Fruit fly (Drosophila melanogaster) whole organism, adult: ENCODE measurements around the gene Ada2a.
A peak's percentile ranks its signal among the peaks of the same experiment; 100 is the strongest.

Experiments
- CG11617 ChIP-seq: fragments of 200-800 bp; sonication (Bioruptor generic); optimal IDR thresholded peaks from 2 replicates; lab custom pipeline; 2017; ENCODE audit warnings: mild to moderate bottlenecking, missing biosample characterization, missing genetic modification reagents, missing genetic modification characterization
- CG12768 ChIP-seq: fragments of 200-800 bp; sonication (Bioruptor generic); optimal IDR thresholded peaks from 2 replicates; lab custom pipeline; 2017; ENCODE audit warnings: missing biosample characterization, missing genetic modification characterization, mild to moderate bottlenecking, moderate library complexity, missing genetic modification reagents
- CG14711 ChIP-seq: fragments of 200-800 bp; sonication (Bioruptor generic); optimal IDR thresholded peaks from 2 replicates; lab custom pipeline; 2018; ENCODE audit warnings: missing biosample characterization, mild to moderate bottlenecking, missing genetic modification characterization, moderate library complexity
- CG1620 ChIP-seq: fragments of 200-800 bp; sonication (Bioruptor generic); optimal IDR thresholded peaks from 2 replicates; lab custom pipeline; 2016; ENCODE audit warnings: missing biosample characterization, missing genetic modification characterization
- CG33017 ChIP-seq: fragments of 200-800 bp; sonication (Bioruptor generic); optimal IDR thresholded peaks from 2 replicates; lab custom pipeline; 2018; ENCODE audit warnings: missing biosample characterization, mild to moderate bottlenecking, missing genetic modification characterization, moderate library complexity
- CG5204 ChIP-seq: fragments of 200-800 bp; sonication (Bioruptor generic); optimal IDR thresholded peaks from 2 replicates; lab custom pipeline; 2016; ENCODE audit warnings: missing biosample characterization, missing genetic modification characterization
- CG7045 ChIP-seq: fragments of 200-800 bp; sonication (Bioruptor generic); optimal IDR thresholded peaks from 2 replicates; lab custom pipeline; 2017; ENCODE audit warnings: missing biosample characterization, mild to moderate bottlenecking, missing genetic modification characterization
- CG7101 ChIP-seq: fragments of 200-800 bp; sonication (Bioruptor generic); optimal IDR thresholded peaks from 2 replicates; lab custom pipeline; 2018; ENCODE audit warnings: missing biosample characterization, mild to moderate bottlenecking, missing genetic modification characterization, moderate library complexity
- Clk ChIP-seq: fragments of 200-800 bp; sonication (Bioruptor generic); optimal IDR thresholded peaks from 2 replicates; lab custom pipeline; 2017; ENCODE audit warnings: missing biosample characterization, missing genetic modification characterization
- Crg-1 ChIP-seq: fragments of 200-800 bp; sonication (Bioruptor generic); optimal IDR thresholded peaks from 2 replicates; lab custom pipeline; 2016; ENCODE audit warnings: missing biosample characterization, missing genetic modification characterization
- Hr96 ChIP-seq: fragments of 200-800 bp; sonication (Bioruptor generic); optimal IDR thresholded peaks from 2 replicates; lab custom pipeline; 2016; ENCODE audit warnings: missing biosample characterization, missing genetic modification characterization
- Mnt ChIP-seq: fragments of 200-800 bp; sonication (Bioruptor generic); optimal IDR thresholded peaks from 2 replicates; lab custom pipeline; 2016; ENCODE audit warnings: missing biosample characterization, mild to moderate bottlenecking, missing genetic modification characterization
- bab1 ChIP-seq: fragments of 200-800 bp; sonication (Bioruptor generic); optimal IDR thresholded peaks from 3 replicates; lab custom pipeline; 2019; ENCODE audit warnings: missing biosample characterization, mild to moderate bottlenecking, missing genetic modification characterization, moderate library complexity
- cic ChIP-seq: fragments of 200-800 bp; sonication (Bioruptor generic); optimal IDR thresholded peaks from 2 replicates; lab custom pipeline; 2017; ENCODE audit warnings: missing biosample characterization, mild to moderate bottlenecking, missing genetic modification characterization, moderate library complexity
- cnc ChIP-seq, 2 experiments: fragments of >200 bp; optimal IDR thresholded peaks; 2 replicates each; lab custom pipeline; 2017
- kay ChIP-seq: fragments of 200-800 bp; sonication (Bioruptor generic); peaks from one replicate; lab custom pipeline; 2016; ENCODE audit warnings: missing biosample characterization, missing genetic modification characterization, borderline replicate concordance
- ovo ChIP-seq: fragments of 200-800 bp; sonication (Bioruptor generic); optimal IDR thresholded peaks from 2 replicates; lab custom pipeline; 2016; ENCODE audit warnings: missing biosample characterization, missing genetic modification characterization
- pad ChIP-seq: fragments of 200-800 bp; sonication (Bioruptor generic); optimal IDR thresholded peaks from 3 replicates; lab custom pipeline; 2017; ENCODE audit warnings: missing biosample characterization, missing genetic modification characterization, mild to moderate bottlenecking, moderate library complexity, missing genetic modification reagents
- tj ChIP-seq: fragments of 200-800 bp; sonication (Bioruptor generic); optimal IDR thresholded peaks from 3 replicates; lab custom pipeline; 2017; ENCODE audit warnings: missing biosample characterization, mild to moderate bottlenecking, missing genetic modification characterization, moderate library complexity
- toe ChIP-seq: fragments of 200-800 bp; sonication (Bioruptor generic); optimal IDR thresholded peaks from 2 replicates; lab custom pipeline; 2016; ENCODE audit warnings: missing biosample characterization, missing genetic modification characterization

Ada2a gene

DNA sequence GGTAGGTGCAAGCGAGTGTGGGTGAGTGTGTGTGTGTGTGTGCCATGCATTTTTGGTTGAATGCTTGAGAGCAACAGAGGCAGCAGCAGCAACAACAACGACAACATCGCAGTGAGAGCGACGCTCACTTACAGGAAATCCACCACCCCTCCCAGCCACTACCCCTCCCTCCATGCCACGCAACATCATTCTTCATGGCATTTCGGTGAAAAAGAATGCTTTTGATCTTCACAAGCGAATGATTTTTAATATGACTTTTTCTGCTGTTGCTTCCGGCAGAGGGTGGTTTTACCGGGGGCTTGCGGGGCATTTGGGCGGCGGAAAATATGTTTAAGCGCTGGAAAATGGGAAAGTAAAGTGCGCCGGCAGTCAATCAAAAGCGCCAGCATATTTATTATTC is 6.3 kb upstream of the Ada2a start:
- TF ChIP-seq tj (GFP tag; lab: Kevin White, UChicago) (no peak), CG14711 (tag; lab: Kevin White, UChicago) (no peak), CG12768 (no peak), CG7101 (tag; lab: Kevin White, UChicago) (no peak), CG7045 (no peak), ovo (GFP tag; lab: Kevin White, UChicago) (no peak), CG5204 (GFP tag; lab: Kevin White, UChicago) (no peak), Crg-1 (no peak), Mnt (no peak), CG1620 (GFP tag; lab: Kevin White, UChicago) (no peak), Hr96 (GFP tag; lab: Kevin White, UChicago) (no peak), CG11617 (GFP tag; lab: Kevin White, UChicago) (no peak), pad (GFP tag; lab: Kevin White, UChicago) (no peak), bab1 (GFP tag; lab: Kevin White, UChicago) (no peak), kay (GFP tag; lab: Kevin White, UChicago) (no peak), Clk (GFP tag; lab: Kevin White, UChicago) (no peak)

DNA sequence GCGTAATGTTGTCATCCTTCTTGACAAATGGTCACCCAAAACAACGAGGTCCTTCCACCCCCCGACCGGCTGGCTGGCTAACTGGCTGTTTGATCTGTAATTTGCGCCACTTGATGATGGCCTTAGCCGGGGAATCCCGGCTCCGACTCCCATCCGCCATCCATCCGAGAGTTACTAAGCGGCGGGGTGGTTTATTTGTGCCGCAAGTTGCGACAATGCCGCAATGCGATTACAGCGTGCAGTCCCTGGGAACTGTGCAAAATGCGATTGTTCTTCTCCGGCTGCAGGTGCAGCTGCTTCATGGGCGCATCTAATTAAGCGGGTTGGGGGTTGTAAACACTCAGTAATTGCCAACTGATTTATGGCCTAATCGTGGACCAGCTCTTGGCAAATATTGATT is 4.7 kb upstream of the Ada2a start:
- no peak for TF ChIP-seq CG7045
- no peak for TF ChIP-seq pad (GFP tag; lab: Kevin White, UChicago)
- TF ChIP-seq CG1620 (GFP tag; lab: Kevin White, UChicago): no peak
- TF ChIP-seq cic (GFP tag; lab: Kevin White, UChicago): no peak
- no peak for TF ChIP-seq kay (GFP tag; lab: Kevin White, UChicago)
- TF ChIP-seq Crg-1: no peak
- TF ChIP-seq Clk (GFP tag; lab: Kevin White, UChicago): no peak
- no peak for TF ChIP-seq Mnt
- TF ChIP-seq cnc (optimal IDR thresholded peaks at IDR 0.05; lab: Kevin White, UChicago): no peak
- no peak for TF ChIP-seq CG12768
- TF ChIP-seq CG33017: no peak

DNA sequence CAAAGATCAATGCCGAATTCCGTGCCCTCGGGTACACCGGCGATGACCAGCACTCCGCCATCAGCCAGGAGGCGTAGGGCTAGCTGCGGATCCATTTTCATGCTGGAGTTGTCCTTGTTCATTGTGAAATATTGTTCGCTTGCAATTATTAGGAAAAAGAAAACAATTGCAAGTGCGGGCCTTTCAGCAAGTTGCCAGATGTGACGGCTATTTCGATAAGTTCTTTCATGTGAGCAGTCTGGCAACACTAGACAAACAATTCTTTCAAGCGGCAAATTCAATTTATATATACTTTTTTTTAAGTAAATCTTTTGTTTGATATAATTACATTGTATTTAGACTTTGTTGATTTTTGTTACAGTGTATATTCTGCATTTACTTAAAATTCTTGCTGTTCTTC is 2.7 kb downstream of the Ada2a start, which contains the start of gene CG12320:
Gene CG12320, minus strand, starts transcription at position 157 of the 400 bp plus-strand sequence.
- peak; percentile 45 for TF ChIP-seq bab1 (GFP tag; lab: Kevin White, UChicago)
- no peak for TF ChIP-seq CG5204 (GFP tag; lab: Kevin White, UChicago)
- TF ChIP-seq tj (GFP tag; lab: Kevin White, UChicago): no peak

DNA sequence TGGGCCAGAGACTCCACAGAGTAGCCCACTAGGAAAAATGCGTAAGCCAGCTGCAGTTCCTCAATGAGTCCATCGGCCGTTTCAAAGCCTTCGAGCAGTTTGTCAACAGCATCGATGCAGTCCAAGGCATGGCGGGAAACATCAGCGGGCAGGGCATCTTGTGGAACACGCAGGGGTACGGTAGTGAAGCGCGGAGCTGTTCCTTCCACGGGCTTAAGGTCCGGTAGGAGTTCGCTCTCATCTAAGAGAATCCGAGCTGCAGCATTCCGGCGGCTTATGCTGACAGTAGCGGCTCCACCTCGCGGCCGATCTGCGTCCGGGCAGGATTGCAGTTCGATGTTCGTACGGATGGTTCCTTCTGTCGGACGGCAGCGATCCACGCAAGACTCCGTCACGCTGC is 3.4 kb downstream of the Ada2a start:
- TF ChIP-seq Mnt (no peak), CG12768 (no peak), cic (GFP tag; lab: Kevin White, UChicago) (no peak), Hr96 (GFP tag; lab: Kevin White, UChicago) (no peak), toe (no peak)

DNA sequence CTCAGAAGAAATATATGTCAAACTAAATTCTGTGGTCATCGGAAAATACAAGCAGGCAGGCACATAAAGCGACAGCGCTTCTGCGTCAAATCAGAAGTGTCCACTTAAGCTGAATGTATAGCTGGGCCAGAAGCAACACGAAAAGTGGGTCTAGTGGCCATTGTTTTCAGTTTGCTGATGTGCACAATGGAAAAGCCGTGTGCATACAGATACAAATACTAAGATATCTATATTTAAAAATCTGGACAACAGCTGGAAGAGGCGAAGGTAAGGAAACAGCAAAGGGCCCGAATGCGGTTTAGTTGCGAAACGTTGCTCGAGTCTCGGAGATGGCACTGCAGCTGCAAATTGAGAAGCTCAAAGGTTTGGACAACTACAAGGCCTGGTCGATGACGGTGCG is 4.5 kb downstream of the Ada2a start, which contains the start of gene CG18598:
Gene CG18598, plus strand, starts transcription at position 301 of the 400 bp plus-strand sequence.
- TF ChIP-seq tj (GFP tag; lab: Kevin White, UChicago) (peak; percentile 26), CG14711 (tag; lab: Kevin White, UChicago) (no peak), CG33017 (no peak)

DNA sequence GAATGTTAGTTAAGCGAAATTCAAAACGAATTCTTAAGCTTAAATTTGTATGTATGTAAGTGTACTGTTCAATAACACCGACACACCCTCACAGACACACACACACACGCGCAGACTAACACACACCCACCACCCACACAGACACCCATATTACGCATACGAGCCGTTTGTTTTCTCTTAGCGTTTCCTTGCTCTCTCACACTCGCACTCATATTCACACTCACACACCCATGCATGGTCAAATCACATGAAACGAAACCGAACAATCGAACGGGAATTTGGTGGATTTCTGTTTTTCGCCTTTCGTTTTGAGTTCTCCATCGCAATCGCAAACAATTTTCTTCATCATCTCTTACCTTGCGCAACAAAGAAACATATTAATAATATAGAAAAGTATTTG is 6.0 kb downstream of the Ada2a start:
- TF ChIP-seq cnc (optimal IDR thresholded peaks at IDR 0.05; lab: Kevin White, UChicago) (no peak), Crg-1 (no peak), CG33017 (no peak), Clk (GFP tag; lab: Kevin White, UChicago) (no peak), ovo (GFP tag; lab: Kevin White, UChicago) (peak; percentile 43), pad (GFP tag; lab: Kevin White, UChicago) (peak; percentile 19), tj (GFP tag; lab: Kevin White, UChicago) (peak; percentile 46)

DNA sequence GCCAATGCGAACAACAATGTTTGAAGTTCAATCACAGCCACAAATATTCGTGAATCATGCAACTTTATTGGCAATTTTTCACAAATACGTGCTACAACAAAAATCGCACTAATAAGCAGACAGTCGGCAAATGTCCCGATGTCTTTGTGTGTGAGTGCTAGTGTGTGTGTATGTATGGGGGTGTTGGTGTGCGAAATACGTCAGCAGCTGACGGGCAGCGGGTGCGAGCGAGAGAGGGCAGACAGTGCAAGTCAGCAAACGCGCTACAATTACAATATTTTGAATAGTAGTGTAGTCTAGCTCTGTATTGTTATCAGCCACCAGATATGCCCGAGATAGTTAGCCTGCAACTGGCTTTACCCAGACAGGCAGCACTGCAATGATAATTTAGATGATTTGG is 9.2 kb downstream of the Ada2a start:
- TF ChIP-seq bab1 (GFP tag; lab: Kevin White, UChicago) (peak; percentile 19), Hr96 (GFP tag; lab: Kevin White, UChicago) (no peak), Clk (GFP tag; lab: Kevin White, UChicago) (no peak), cnc (optimal IDR thresholded peaks at IDR 0.05; lab: Kevin White, UChicago) (peak in 1 of 2 experiments; percentile 83), CG12768 (peak; percentile 68), tj (GFP tag; lab: Kevin White, UChicago) (peak; percentile 95), cic (GFP tag; lab: Kevin White, UChicago) (peak; percentile 84)

DNA sequence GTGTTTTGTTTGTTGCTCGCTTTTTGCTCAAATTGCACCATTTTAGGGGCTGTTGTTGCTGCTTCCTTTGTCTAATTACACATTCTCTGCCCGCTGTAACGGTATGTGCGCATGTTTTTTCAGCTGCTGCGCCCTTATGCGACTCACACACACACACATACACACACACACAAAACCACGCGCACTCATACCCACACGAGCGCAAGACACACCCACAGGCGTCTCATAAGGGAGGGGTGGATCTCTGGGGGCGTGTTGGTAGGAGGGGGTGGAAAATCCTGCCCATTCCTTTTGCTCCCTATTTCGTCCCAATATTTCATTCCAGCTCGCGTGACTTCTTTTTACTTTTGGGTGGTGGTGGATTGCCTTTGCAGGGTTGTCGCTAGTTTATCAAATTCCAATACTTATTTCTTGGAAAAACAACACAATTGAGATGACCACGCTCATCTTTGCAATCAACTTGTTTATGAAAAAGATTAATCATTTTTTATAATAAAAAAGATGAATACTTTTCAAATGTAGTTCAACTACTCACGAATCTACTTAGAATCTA is 10.2 kb downstream of the Ada2a start:
- peak; percentile 73 for TF ChIP-seq kay (GFP tag; lab: Kevin White, UChicago)
- TF ChIP-seq ovo (GFP tag; lab: Kevin White, UChicago): peak; percentile 73
- TF ChIP-seq CG14711 (tag; lab: Kevin White, UChicago): peak; percentile 80
- no peak for TF ChIP-seq cic (GFP tag; lab: Kevin White, UChicago)
